Worm (Caenorhabditis elegans): ENCODE results near the gene fib-1.

Gene fib-1

DNA sequence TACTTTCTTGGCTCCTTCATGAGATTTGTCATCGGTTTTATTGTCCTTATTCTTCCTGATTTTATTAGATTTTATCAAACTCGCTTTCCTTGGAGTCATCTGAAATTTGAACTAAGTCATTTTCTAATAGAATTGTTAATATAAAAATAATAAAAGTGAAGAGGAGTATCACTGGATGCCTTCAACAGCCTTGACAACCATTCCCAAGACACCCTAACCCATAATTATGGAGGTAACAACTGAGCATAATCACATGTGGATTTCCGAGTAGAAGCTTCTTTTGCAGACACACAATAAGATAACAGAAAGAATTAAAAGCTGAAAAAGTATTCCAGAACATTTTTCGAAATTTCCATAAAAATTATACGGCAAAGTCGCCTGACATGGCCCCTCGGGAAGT lies 46.3 kb downstream of the fib-1 start, which contains the start of gene F02D8.9:
Gene F02D8.9, minus strand, starts transcription at position 101 of the 400 bp plus-strand sequence.
- TF ChIP-seq unc-3 (GFP tag; conservative IDR thresholded peaks at IDR 0.05) (no peak), unc-3 (tag; optimal IDR thresholded peaks at IDR 0.05) (no peak), ztf-16 (tag; optimal IDR thresholded peaks at IDR 0.05) (no peak), elt-4 (tag; optimal IDR thresholded peaks at IDR 0.05) (no peak), C38D4.7 (GFP tag; optimal IDR thresholded peaks at IDR 0.05) (no peak), pros-1 (tag; optimal IDR thresholded peaks at IDR 0.05) (no peak), hlh-6 (tag; optimal IDR thresholded peaks at IDR 0.05) (no peak), pha-2 (tag; optimal IDR thresholded peaks at IDR 0.05) (no peak), pax-1 (tag; optimal IDR thresholded peaks at IDR 0.05) (no peak), nfya-1 (tag; optimal IDR thresholded peaks at IDR 0.05) (no peak), dmd-4 (tag; optimal IDR thresholded peaks at IDR 0.05; ENCODE audit: borderline replicate concordance) (no peak), Y22D7AL.16 (tag; optimal IDR thresholded peaks at IDR 0.05) (no peak), sdc-2 (tag; optimal IDR thresholded peaks at IDR 0.05) (no peak), mec-3 (tag; optimal IDR thresholded peaks at IDR 0.05; ENCODE audit: borderline replicate concordance) (no peak), sox-2 (GFP tag; IDR thresholded peaks at IDR 0.05) (no peak), pat-9 (tag; optimal IDR thresholded peaks at IDR 0.05) (no peak), ceh-48 (tag; optimal IDR thresholded peaks at IDR 0.05) (no peak), ceh-34 (tag; optimal IDR thresholded peaks at IDR 0.05) (no peak), T23F11.4 (GFP tag; optimal IDR thresholded peaks at IDR 0.05) (no peak)

DNA sequence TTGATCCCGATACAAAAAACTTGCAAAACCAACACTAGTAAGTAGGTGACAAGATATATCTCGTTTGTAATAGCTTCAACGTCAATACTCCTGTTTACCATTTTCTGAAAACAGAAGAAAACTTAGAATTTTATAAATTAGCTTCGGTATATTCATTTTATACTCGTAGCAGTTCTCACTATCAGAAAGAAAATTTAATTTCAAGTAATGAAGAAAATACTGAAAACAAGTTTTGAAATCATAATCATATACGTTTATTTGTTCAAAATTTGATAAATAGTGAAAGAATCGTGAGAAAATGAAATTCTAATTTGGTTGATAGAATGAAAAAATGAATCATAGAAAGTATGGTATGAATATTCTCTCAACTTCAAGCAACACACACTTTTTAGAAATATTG lies 47.4 kb downstream of the fib-1 start, which contains the start of gene C30G7.5:
Gene C30G7.5, minus strand, starts transcription at position 101 of the 400 bp plus-strand sequence.
- TF ChIP-seq dmd-4 (tag; optimal IDR thresholded peaks at IDR 0.05; ENCODE audit: borderline replicate concordance) (no peak), ceh-19 (GFP tag; optimal IDR thresholded peaks at IDR 0.05) (no peak), T23F11.4 (GFP tag; optimal IDR thresholded peaks at IDR 0.05) (no peak), zip-5 (tag; optimal IDR thresholded peaks at IDR 0.05) (no peak), syd-9 (tag; optimal IDR thresholded peaks at IDR 0.05) (no peak), sox-2 (GFP tag; IDR thresholded peaks at IDR 0.05) (no peak), hlh-13 (GFP tag; optimal IDR thresholded peaks at IDR 0.05) (no peak), ceh-18 (tag; optimal IDR thresholded peaks at IDR 0.05) (no peak), sdc-2 (tag; optimal IDR thresholded peaks at IDR 0.05) (no peak), pros-1 (tag; optimal IDR thresholded peaks at IDR 0.05) (no peak), hlh-8 (tag; optimal IDR thresholded peaks at IDR 0.05) (no peak)

All from whole organism, late embryonic.